Comparison of ENCODE assay signal across 6 worm cellular contexts in genomic region chrII:9416381-9417276, ce11.
A peak's percentile ranks its signal among the peaks of the same experiment; 100 is the strongest.
TF ChIP-seq lines count a peak whose summit lies in the region.

Gene gss-1, minus strand, starts transcription at chrII:9416431.
Gene chch-3, plus strand, starts transcription at chrII:9417013.

TF ChIP-seq in whole organism, L1 larva, 84 proteins besides CTCF, POLR2A, EP300 and RAD21 (continued from another document and continues in another):
- TF ChIP-seq fkh-8 (tag; optimal IDR thresholded peaks at IDR 0.05; lab: Kevin White, UChicago) (peak; percentile 42), mef-2 (tag; optimal IDR thresholded peaks at IDR 0.05; lab: Kevin White, UChicago) (no peak), lin-15B (tag; optimal IDR thresholded peaks at IDR 0.05; lab: Kevin White, UChicago) (peak; percentile 48), skn-1 (tag; optimal IDR thresholded peaks at IDR 0.05; lab: Kevin White, UChicago) (peak; percentile 68), dpl-1 (GFP tag; optimal IDR thresholded peaks at IDR 0.05; lab: Kevin White, UChicago) (peak; percentile 44 to 77 (median 75)), dsc-1 (tag; optimal IDR thresholded peaks at IDR 0.05; lab: Kevin White, UChicago) (no peak), nhr-11 (tag; optimal IDR thresholded peaks at IDR 0.05; lab: Kevin White, UChicago) (peak; percentile 61), C04F5.9 (tag; optimal IDR thresholded peaks at IDR 0.05; lab: Kevin White, UChicago) (peak; percentile 24), ztf-11 (tag; optimal IDR thresholded peaks at IDR 0.05; lab: Kevin White, UChicago) (no peak), fos-1 (tag; optimal IDR thresholded peaks at IDR 0.05; lab: Kevin White, UChicago) (no peak), aly-2 (tag; optimal IDR thresholded peaks at IDR 0.05; lab: Kevin White, UChicago) (peak; percentile 22), unc-62 (GFP tag; optimal IDR thresholded peaks at IDR 0.05; lab: Kevin White, UChicago) (no peak), mdl-1 (tag; optimal IDR thresholded peaks at IDR 0.05; lab: Kevin White, UChicago) (peak in 1 of 2 experiments; percentile 63), unc-98 (GFP tag; IDR thresholded peaks at IDR 0.05; lab: Robert Waterston, UW) (no peak), sup-37 (GFP tag; optimal IDR thresholded peaks at IDR 0.05; lab: Kevin White, UChicago) (no peak), ztf-4 (tag; optimal IDR thresholded peaks at IDR 0.05; lab: Kevin White, UChicago) (no peak), mab-9 (GFP tag; IDR thresholded peaks at IDR 0.05; lab: Robert Waterston, UW) (no peak), nhr-85 (tag; lab: Kevin White, UChicago) (peak; percentile 80), ceh-82 (tag; optimal IDR thresholded peaks at IDR 0.05; lab: Kevin White, UChicago) (peak; percentile 55 to 67 (median 67)), sox-4 (tag; optimal IDR thresholded peaks at IDR 0.05; lab: Kevin White, UChicago) (no peak), aha-1 (tag; optimal IDR thresholded peaks at IDR 0.05; lab: Kevin White, UChicago) (no peak), nhr-28 (tag; optimal IDR thresholded peaks at IDR 0.05; lab: Kevin White, UChicago) (no peak), vab-15 (tag; optimal IDR thresholded peaks at IDR 0.05; lab: Kevin White, UChicago) (no peak)

TF ChIP-seq in whole organism, L2 larva, 48 proteins besides CTCF, POLR2A, EP300 and RAD21 (continued from another document):
- peak; percentile 56 to 85 for TF ChIP-seq lsy-2 (tag; optimal IDR thresholded peaks at IDR 0.05; lab: Kevin White, UChicago)
- peak; percentile 71 for TF ChIP-seq nhr-129 (tag; optimal IDR thresholded peaks at IDR 0.05; lab: Kevin White, UChicago)
- peak; percentile 58 for TF ChIP-seq crh-2 (tag; optimal IDR thresholded peaks at IDR 0.05; lab: Kevin White, UChicago)
- no peak for TF ChIP-seq nhr-6 (tag; optimal IDR thresholded peaks at IDR 0.05; lab: Kevin White, UChicago)
- TF ChIP-seq lin-11 (tag; optimal IDR thresholded peaks at IDR 0.05; lab: Kevin White, UChicago), result peak; percentile 1
- no peak for TF ChIP-seq Y55F3AM.14 (GFP tag; optimal IDR thresholded peaks at IDR 0.05; lab: Kevin White, UChicago)
- peak; percentile 85 for TF ChIP-seq C34F6.9 (tag; optimal IDR thresholded peaks at IDR 0.05; lab: Kevin White, UChicago)
- peak; percentile 63 for TF ChIP-seq fos-1 (tag; optimal IDR thresholded peaks at IDR 0.05; lab: Kevin White, UChicago)
- TF ChIP-seq ztf-11 (tag; optimal IDR thresholded peaks at IDR 0.05; lab: Kevin White, UChicago), result no peak

TF ChIP-seq in whole organism, L4 larva, 104 proteins besides CTCF, POLR2A, EP300 and RAD21 (continued from another document and continues in another):
- no peak for TF ChIP-seq lin-29 (GFP tag; IDR thresholded peaks at IDR 0.05; lab: Robert Waterston, UW)
- no peak for TF ChIP-seq php-3 (GFP tag; IDR thresholded peaks at IDR 0.05; lab: Robert Waterston, UW)
- TF ChIP-seq lin-1 (GFP tag; IDR thresholded peaks at IDR 0.05; lab: Robert Waterston, UW), result no peak
- TF ChIP-seq lin-39 (tag; optimal IDR thresholded peaks at IDR 0.05; lab: Kevin White, UChicago), result no peak
- TF ChIP-seq lin-38 (GFP tag; IDR thresholded peaks at IDR 0.05; lab: Robert Waterston, UW), result no peak
- no peak for TF ChIP-seq ztf-11 (tag; optimal IDR thresholded peaks at IDR 0.05; lab: Kevin White, UChicago)
- TF ChIP-seq daf-16 (GFP tag; optimal IDR thresholded peaks at IDR 0.05; lab: Kevin White, UChicago), result peak in 1 of 2 experiments; percentile 18
- TF ChIP-seq daf-16 (tag; optimal IDR thresholded peaks at IDR 0.05; lab: Kevin White, UChicago), result peak; percentile 23
- TF ChIP-seq daf-12 (tag; optimal IDR thresholded peaks at IDR 0.05; lab: Kevin White, UChicago), result no peak
- TF ChIP-seq lsy-2 (tag; optimal IDR thresholded peaks at IDR 0.05; lab: Kevin White, UChicago), result peak in 1 of 2 experiments; percentile 84
- peak; percentile 66 for TF ChIP-seq mes-2 (tag; optimal IDR thresholded peaks at IDR 0.05; lab: Kevin White, UChicago; ENCODE audit: poor library complexity, severe bottlenecking)
- TF ChIP-seq nhr-11 (tag; optimal IDR thresholded peaks at IDR 0.05; lab: Kevin White, UChicago), result peak; percentile 69
- TF ChIP-seq dpl-1 (GFP tag; optimal IDR thresholded peaks at IDR 0.05; lab: Kevin White, UChicago), result peak; percentile 65
- no peak for TF ChIP-seq arid-1 (GFP tag; conservative IDR thresholded peaks at IDR 0.05; lab: Robert Waterston, UW)
- peak; percentile 20 for TF ChIP-seq nhr-28 (tag; optimal IDR thresholded peaks at IDR 0.05; lab: Kevin White, UChicago)
- TF ChIP-seq skn-1 (tag; optimal IDR thresholded peaks at IDR 0.05; lab: Kevin White, UChicago), result no peak
- TF ChIP-seq unc-39 (tag; optimal IDR thresholded peaks at IDR 0.05; lab: Kevin White, UChicago), result no peak
- TF ChIP-seq T26A8.4 (GFP tag; IDR thresholded peaks at IDR 0.05; lab: Robert Waterston, UW), result no peak
- no peak for TF ChIP-seq nhr-48 (tag; optimal IDR thresholded peaks at IDR 0.05; lab: Kevin White, UChicago)
- no peak for TF ChIP-seq Y75B8A.6 (GFP tag; IDR thresholded peaks at IDR 0.05; lab: Robert Waterston, UW)
- TF ChIP-seq mep-1 (tag; optimal IDR thresholded peaks at IDR 0.05; lab: Kevin White, UChicago), result no peak
- TF ChIP-seq nhr-102 (tag; optimal IDR thresholded peaks at IDR 0.05; lab: Kevin White, UChicago), result peak; percentile 35
- TF ChIP-seq ceh-62 (tag; optimal IDR thresholded peaks at IDR 0.05; lab: Kevin White, UChicago), result no peak
- TF ChIP-seq madf-5 (GFP tag; IDR thresholded peaks at IDR 0.05; lab: Robert Waterston, UW), result no peak
- TF ChIP-seq ztf-7 (tag; optimal IDR thresholded peaks at IDR 0.05; lab: Kevin White, UChicago), result no peak
- TF ChIP-seq mdl-1 (tag; optimal IDR thresholded peaks at IDR 0.05; lab: Kevin White, UChicago), result no peak
- TF ChIP-seq dmd-6 (GFP tag; IDR thresholded peaks at IDR 0.05; lab: Robert Waterston, UW), result peak; percentile 61

TF ChIP-seq in whole organism, late embryonic, 69 proteins besides CTCF, POLR2A, EP300 and RAD21 (continued from another document):
- TF ChIP-seq dmd-4 (tag; optimal IDR thresholded peaks at IDR 0.05; lab: Kevin White, UChicago; ENCODE audit: borderline replicate concordance) (no peak), ceh-18 (tag; optimal IDR thresholded peaks at IDR 0.05; lab: Kevin White, UChicago) (no peak), unc-3 (GFP tag; conservative IDR thresholded peaks at IDR 0.05; lab: Robert Waterston, UW) (0 out of 2 replicates have a peak, but pooled peaks have one; percentile 14), unc-3 (tag; optimal IDR thresholded peaks at IDR 0.05; lab: Kevin White, UChicago) (no peak), hlh-15 (tag; optimal IDR thresholded peaks at IDR 0.05; lab: Kevin White, UChicago) (no peak), ceh-9 (tag; optimal IDR thresholded peaks at IDR 0.05; lab: Kevin White, UChicago) (no peak), Y22D7AL.16 (tag; optimal IDR thresholded peaks at IDR 0.05; lab: Kevin White, UChicago) (no peak), sox-4 (tag; optimal IDR thresholded peaks at IDR 0.05; lab: Kevin White, UChicago) (no peak), pqm-1 (tag; optimal IDR thresholded peaks at IDR 0.05; lab: Kevin White, UChicago) (no peak), gmeb-2 (tag; optimal IDR thresholded peaks at IDR 0.05; lab: Kevin White, UChicago) (no peak), ceh-6 (GFP tag; optimal IDR thresholded peaks at IDR 0.05; lab: Kevin White, UChicago) (no peak), unc-42 (tag; optimal IDR thresholded peaks at IDR 0.05; lab: Kevin White, UChicago) (peak; percentile 36), fkh-6 (tag; optimal IDR thresholded peaks at IDR 0.05; lab: Kevin White, UChicago) (no peak), T23F11.4 (GFP tag; optimal IDR thresholded peaks at IDR 0.05; lab: Kevin White, UChicago) (no peak), ceh-22 (tag; optimal IDR thresholded peaks at IDR 0.05; lab: Kevin White, UChicago) (no peak), eyg-1 (tag; optimal IDR thresholded peaks at IDR 0.05; lab: Kevin White, UChicago) (no peak), hlh-30 (tag; optimal IDR thresholded peaks at IDR 0.05; lab: Kevin White, UChicago; ENCODE audit: insufficient read depth) (no peak), che-1 (tag; optimal IDR thresholded peaks at IDR 0.05; lab: Kevin White, UChicago) (no peak), nfya-1 (tag; optimal IDR thresholded peaks at IDR 0.05; lab: Kevin White, UChicago) (peak; percentile 45), ahr-1 (tag; optimal IDR thresholded peaks at IDR 0.05; lab: Kevin White, UChicago) (no peak), ceh-30 (tag; optimal IDR thresholded peaks at IDR 0.05; lab: Kevin White, UChicago) (no peak), ceh-14 (tag; optimal IDR thresholded peaks at IDR 0.05; lab: Kevin White, UChicago) (peak; percentile 33), C38D4.7 (GFP tag; optimal IDR thresholded peaks at IDR 0.05; lab: Kevin White, UChicago) (no peak), ama-1 (optimal IDR thresholded peaks at IDR 0.05; lab: Kevin White, UChicago) (no peak), ceh-2 (tag; optimal IDR thresholded peaks at IDR 0.05; lab: Kevin White, UChicago) (peak; percentile 16)
TF ChIP-seq in whole organism, late embryonic: peak in this region for 8.

TF ChIP-seq in whole organism, mixed stage, embryonic, 35 proteins besides CTCF, POLR2A, EP300 and RAD21 (continued from another document):
- TF ChIP-seq unc-120 (tag; optimal IDR thresholded peaks at IDR 0.05; lab: Kevin White, UChicago; ENCODE audit: poor library complexity, severe bottlenecking), result no peak
- no peak for TF ChIP-seq snpc-4 (tag; optimal IDR thresholded peaks at IDR 0.05; lab: Kevin White, UChicago)
- no peak for TF ChIP-seq hlh-1 (tag; optimal IDR thresholded peaks at IDR 0.05; lab: Kevin White, UChicago)
- TF ChIP-seq ham-2 (GFP tag; optimal IDR thresholded peaks at IDR 0.05; lab: Kevin White, UChicago), result peak; percentile 39
- no peak for TF ChIP-seq nhr-237 (tag; optimal IDR thresholded peaks at IDR 0.05; lab: Kevin White, UChicago)
- TF ChIP-seq blmp-1 (tag; optimal IDR thresholded peaks at IDR 0.05; lab: Kevin White, UChicago), result no peak
TF ChIP-seq in whole organism, mixed stage, embryonic: peak in this region for 4.

TF ChIP-seq in whole organism, young adult, 124 proteins besides CTCF, POLR2A, EP300 and RAD21 (continued from another document):
- no peak for TF ChIP-seq hrde-1 (tag; optimal IDR thresholded peaks at IDR 0.05; lab: Kevin White, UChicago; ENCODE audit: borderline replicate concordance)
- peak; percentile 32 for TF ChIP-seq attf-5 (GFP tag; optimal IDR thresholded peaks at IDR 0.05; lab: Kevin White, UChicago)
- peak; percentile 49 for TF ChIP-seq lin-54 (GFP tag; optimal IDR thresholded peaks at IDR 0.05; lab: Kevin White, UChicago)
- TF ChIP-seq lsl-1 (GFP tag; optimal IDR thresholded peaks at IDR 0.05; lab: Kevin White, UChicago), result peak; percentile 22
- peak; percentile 23; the same call in 1 of the 2 replicates for TF ChIP-seq K11D2.4 (GFP tag; IDR thresholded peaks at IDR 0.05; lab: Robert Waterston, UW)
- TF ChIP-seq tbp1 (GFP tag; optimal IDR thresholded peaks at IDR 0.05; lab: Kevin White, UChicago), result peak; percentile 30
- TF ChIP-seq F33H1.4 (GFP tag; IDR thresholded peaks at IDR 0.05; lab: Robert Waterston, UW), result peak; percentile 52
- TF ChIP-seq dox-1 (GFP tag; IDR thresholded peaks at IDR 0.05; lab: Robert Waterston, UW), result peak; percentile 53
- peak; percentile 74 for TF ChIP-seq nhr-80 (tag; optimal IDR thresholded peaks at IDR 0.05; lab: Kevin White, UChicago)
- peak; percentile 33; the same call in 1 of the 2 replicates for TF ChIP-seq hmg-1.2 (GFP tag; IDR thresholded peaks at IDR 0.05; lab: Robert Waterston, UW)
